Worm (Caenorhabditis elegans) whole organism, L2 larva: ENCODE data around the gene xtr-1.

Experiments used
- R02D3.7 ChIP-seq: fragments of 150-350 bp; optimal IDR thresholded peaks from 2 replicates; lab custom pipeline; 2014; ENCODE audit warnings: missing biosample characterization, missing genetic modification characterization
- Y55F3AM.14 ChIP-seq: fragments of 200-800 bp; sonication (Bioruptor generic); optimal IDR thresholded peaks from 2 replicates; lab custom pipeline; 2018; ENCODE audit warnings: mild to moderate bottlenecking, missing genetic modification characterization, missing compliant biosample characterization
- ZK546.5 ChIP-seq: sonication (generic microtip); optimal IDR thresholded peaks from 2 replicates; lab custom pipeline; 2017; ENCODE audit warnings: missing biosample characterization, missing genetic modification characterization
- alr-1 ChIP-seq: fragments of 150-350 bp; optimal IDR thresholded peaks from 2 replicates; lab custom pipeline; 2014; ENCODE audit warnings: missing biosample characterization, missing genetic modification characterization
- aly-2 ChIP-seq: fragments of 150-350 bp; optimal IDR thresholded peaks from 2 replicates; lab custom pipeline; 2014; ENCODE audit warnings: missing biosample characterization, missing genetic modification characterization
- blmp-1 ChIP-seq: sonication (generic microtip); optimal IDR thresholded peaks from 2 replicates; lab custom pipeline; 2017; ENCODE audit warnings: missing genetic modification characterization, mild to moderate bottlenecking, missing compliant biosample characterization, antibody characterized with exemption, moderate library complexity; ENCODE audit not compliant: insufficient read depth
- ceh-16 ChIP-seq: fragments of 150-350 bp; optimal IDR thresholded peaks from 2 replicates; lab custom pipeline; 2014; ENCODE audit warnings: missing biosample characterization, missing genetic modification characterization
- crh-2 ChIP-seq: sonication (generic microtip); optimal IDR thresholded peaks from 2 replicates; lab custom pipeline; 2017; ENCODE audit warnings: missing biosample characterization, missing genetic modification characterization
- dmd-4 ChIP-seq: sonication (generic microtip); optimal IDR thresholded peaks from 2 replicates; lab custom pipeline; 2017; ENCODE audit warnings: missing biosample characterization, missing genetic modification characterization
- egl-27 ChIP-seq: sonication (generic microtip); optimal IDR thresholded peaks from 3 replicates; lab custom pipeline; 2017; ENCODE audit warnings: missing biosample characterization, missing genetic modification reagents, missing genetic modification characterization
- elt-1 ChIP-seq: fragments of 150-350 bp; optimal IDR thresholded peaks from 2 replicates; lab custom pipeline; 2014; ENCODE audit warnings: missing biosample characterization, missing genetic modification characterization
- elt-3 ChIP-seq: sonication (generic microtip); optimal IDR thresholded peaks from 2 replicates; lab custom pipeline; 2017; ENCODE audit warnings: missing biosample characterization, missing genetic modification characterization
- fos-1 ChIP-seq: fragments of 150-350 bp; optimal IDR thresholded peaks from 2 replicates; lab custom pipeline; 2014; ENCODE audit warnings: missing biosample characterization, missing genetic modification characterization
- gmeb-1 ChIP-seq: fragments of 150-350 bp; optimal IDR thresholded peaks from 2 replicates; lab custom pipeline; 2014; ENCODE audit warnings: missing biosample characterization, missing genetic modification characterization
- lin-11 ChIP-seq: fragments of 150-350 bp; sonication (generic microtip); optimal IDR thresholded peaks from 2 replicates; lab custom pipeline; 2014; ENCODE audit warnings: missing biosample characterization, missing genetic modification characterization, inconsistent platforms, mixed read lengths
- lin-13 ChIP-seq: fragments of 150-350 bp; optimal IDR thresholded peaks from 2 replicates; lab custom pipeline; 2014; ENCODE audit warnings: missing biosample characterization, missing genetic modification reagents, missing genetic modification characterization
- lin-39 ChIP-seq: fragments of 150-350 bp; optimal IDR thresholded peaks from 2 replicates; lab custom pipeline; 2014; ENCODE audit warnings: missing biosample characterization, missing genetic modification reagents, missing genetic modification characterization
- mdl-1 ChIP-seq, 2 experiments: fragments of 150-350 bp in 1 of 2; sonication (generic microtip) in 1 of 2; optimal IDR thresholded peaks; 2 replicates each; lab custom pipeline; 2017; ENCODE audit warnings: missing biosample characterization in 2 of 2, missing genetic modification characterization in 2 of 2
- nhr-10 ChIP-seq: sonication (generic microtip); optimal IDR thresholded peaks from 2 replicates; lab custom pipeline; 2017; ENCODE audit warnings: missing biosample characterization, missing genetic modification characterization
- nhr-12 ChIP-seq: fragments of 150-350 bp; optimal IDR thresholded peaks from 2 replicates; lab custom pipeline; 2014; ENCODE audit warnings: missing biosample characterization, missing genetic modification characterization
- nhr-129 ChIP-seq: fragments of 150-350 bp; optimal IDR thresholded peaks from 2 replicates; lab custom pipeline; 2014; ENCODE audit warnings: missing biosample characterization, missing genetic modification characterization
- nhr-21 ChIP-seq: fragments of 150-350 bp; optimal IDR thresholded peaks from 2 replicates; lab custom pipeline; 2014; ENCODE audit warnings: missing biosample characterization, missing genetic modification characterization
- nhr-237 ChIP-seq: fragments of 150-350 bp; optimal IDR thresholded peaks from 2 replicates; lab custom pipeline; 2014; ENCODE audit warnings: missing biosample characterization, missing genetic modification characterization
- nhr-25 ChIP-seq: fragments of 150-350 bp; sonication (generic microtip); optimal IDR thresholded peaks from 3 replicates; lab custom pipeline; 2014; ENCODE audit warnings: missing biosample characterization, missing genetic modification characterization
- nhr-6 ChIP-seq: fragments of 150-350 bp; optimal IDR thresholded peaks from 2 replicates; lab custom pipeline; 2014; ENCODE audit warnings: missing biosample characterization, missing genetic modification characterization
- nhr-77 ChIP-seq: fragments of 150-350 bp; optimal IDR thresholded peaks from 2 replicates; lab custom pipeline; 2014; ENCODE audit warnings: missing biosample characterization, missing genetic modification characterization
- peb-1 ChIP-seq: fragments of 150-350 bp; optimal IDR thresholded peaks from 2 replicates; lab custom pipeline; 2014; ENCODE audit warnings: missing biosample characterization, missing genetic modification characterization
- sem-4 ChIP-seq: fragments of 150-350 bp; optimal IDR thresholded peaks from 2 replicates; lab custom pipeline; 2014; ENCODE audit warnings: missing biosample characterization, missing genetic modification reagents, missing genetic modification characterization
- skn-1 ChIP-seq: sonication (generic microtip); optimal IDR thresholded peaks from 2 replicates; lab custom pipeline; 2017; ENCODE audit warnings: missing biosample characterization, missing genetic modification characterization
- sma-3 ChIP-seq: sonication (generic microtip); optimal IDR thresholded peaks from 2 replicates; lab custom pipeline; 2016; ENCODE audit warnings: missing genetic modification reagents, missing genetic modification characterization, missing compliant biosample characterization
- snpc-4 ChIP-seq: fragments of 150-350 bp; optimal IDR thresholded peaks from 2 replicates; lab custom pipeline; 2014; ENCODE audit warnings: missing biosample characterization, missing genetic modification characterization
- unc-39 ChIP-seq: fragments of 150-350 bp; optimal IDR thresholded peaks from 2 replicates; lab custom pipeline; 2014; ENCODE audit warnings: missing biosample characterization, missing genetic modification characterization
- unc-55 ChIP-seq: fragments of 150-350 bp; sonication (generic microtip); optimal IDR thresholded peaks from 3 replicates; lab custom pipeline; 2014; ENCODE audit warnings: missing biosample characterization, missing genetic modification reagents, missing genetic modification characterization
- zag-1 ChIP-seq: fragments of 150-350 bp; optimal IDR thresholded peaks from 2 replicates; lab custom pipeline; 2014; ENCODE audit warnings: missing biosample characterization, missing genetic modification characterization
- ztf-1 ChIP-seq: fragments of 200-800 bp; sonication (Bioruptor generic); conservative IDR thresholded peaks from 2 replicates; pipeline ENCODE4 v1.3.6; 2022; ENCODE audit warnings: missing genetic modification characterization, missing compliant biosample characterization
- ztf-4 ChIP-seq: fragments of 150-350 bp; optimal IDR thresholded peaks from 2 replicates; lab custom pipeline; 2014; ENCODE audit warnings: missing biosample characterization, missing genetic modification characterization

The xtr-1 gene

DNA sequence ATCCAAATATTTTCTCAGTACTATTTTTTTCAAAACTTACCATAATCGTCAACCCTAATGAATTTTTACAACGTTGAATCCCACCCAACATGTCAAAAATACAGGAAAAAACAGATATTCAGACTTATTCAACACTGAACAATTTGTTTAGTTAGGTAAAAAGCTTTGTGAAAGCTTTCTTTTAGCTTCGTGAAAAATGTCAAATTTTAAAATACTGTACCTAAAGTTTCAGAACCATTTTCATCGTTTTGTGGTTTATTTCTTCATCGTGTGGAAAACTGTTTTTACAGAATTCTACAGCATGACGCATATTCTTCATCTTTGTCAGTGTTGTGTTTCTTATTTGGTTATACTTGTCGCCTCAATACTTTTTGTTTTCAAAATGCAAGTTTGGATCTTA is 2.0 kb upstream of the xtr-1 start, which contains the start of gene F54F7.14:
TSS of gene F54F7.14 (plus strand) at position 301 of the 400 bp plus-strand sequence.
- no peak for TF ChIP-seq ztf-1 (GFP tag; lab: Robert Waterston, UW)
- TF ChIP-seq elt-3 = no peak
- TF ChIP-seq elt-1 (tag; lab: Kevin White, UChicago) = no peak
- no peak for TF ChIP-seq sma-3 (GFP tag; lab: Kevin White, UChicago)
- no peak for TF ChIP-seq nhr-77 (tag; lab: Kevin White, UChicago)
- TF ChIP-seq nhr-25 (tag; lab: Kevin White, UChicago) = no peak
- TF ChIP-seq R02D3.7 (tag; lab: Kevin White, UChicago) = no peak
- no peak for TF ChIP-seq crh-2 (tag; lab: Kevin White, UChicago)
- TF ChIP-seq egl-27 (tag; lab: Kevin White, UChicago) = no peak
- no peak for TF ChIP-seq nhr-10 (tag; lab: Kevin White, UChicago)
- TF ChIP-seq nhr-21 (tag; lab: Kevin White, UChicago) = no peak
- TF ChIP-seq nhr-12 (tag; lab: Kevin White, UChicago) = no peak
- TF ChIP-seq alr-1 (tag; lab: Kevin White, UChicago) = no peak
- no peak for TF ChIP-seq ztf-4 (tag; lab: Kevin White, UChicago)
- TF ChIP-seq sem-4 (tag; lab: Kevin White, UChicago) = no peak
- no peak for TF ChIP-seq aly-2
- no peak for TF ChIP-seq gmeb-1
- no peak for TF ChIP-seq nhr-6
- TF ChIP-seq unc-55 (GFP tag; lab: Kevin White, UChicago) = no peak
- TF ChIP-seq unc-39 (tag; lab: Kevin White, UChicago) = no peak

DNA sequence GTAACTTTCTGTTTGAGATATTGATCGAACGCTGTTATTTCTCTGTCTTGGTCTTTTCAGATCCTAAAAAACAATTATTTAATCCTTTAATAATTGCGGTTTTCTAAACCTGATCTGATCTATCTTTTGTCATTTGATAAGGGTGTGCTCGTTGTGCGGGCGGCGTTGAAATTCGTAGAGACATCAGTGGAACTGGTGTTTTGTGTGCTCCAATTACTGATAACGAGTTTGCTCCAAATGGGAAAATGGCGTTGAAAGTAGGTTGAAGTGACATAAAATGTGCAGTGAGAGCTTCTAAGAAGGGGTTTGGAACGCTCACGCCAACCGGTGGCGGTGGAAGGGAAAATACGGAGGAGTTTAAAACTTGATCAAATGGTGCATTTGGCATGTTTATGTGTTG is 1.8 kb downstream of the xtr-1 start:
- no peak for TF ChIP-seq sma-3 (GFP tag; lab: Kevin White, UChicago)
- peak; percentile 21 for TF ChIP-seq fos-1 (tag; lab: Kevin White, UChicago)

ce11 chrX:11854903-11855302 is 2.3 kb downstream of the xtr-1 start, which contains the start of gene F54F7.8:
Gene F54F7.8 (minus strand): TSS chrX:11855003.
- no peak for TF ChIP-seq aly-2
- TF ChIP-seq sma-3 (GFP tag; lab: Kevin White, UChicago) = no peak
- TF ChIP-seq snpc-4 (tag; lab: Kevin White, UChicago) = no peak
- TF ChIP-seq nhr-12 (tag; lab: Kevin White, UChicago) = no peak
- no peak for TF ChIP-seq mdl-1 (tag; optimal IDR thresholded peaks at IDR 0.05; lab: Kevin White, UChicago)
- TF ChIP-seq sem-4 (tag; lab: Kevin White, UChicago) = no peak
- no peak for TF ChIP-seq lin-13 (GFP tag; lab: Kevin White, UChicago)
- no peak for TF ChIP-seq crh-2 (tag; lab: Kevin White, UChicago)
- no peak for TF ChIP-seq lin-11 (tag; lab: Kevin White, UChicago)
- TF ChIP-seq, all 48 proteins: peak for 0

- TF ChIP-seq nhr-77 (tag; lab: Kevin White, UChicago) (no peak), peb-1 (tag; lab: Kevin White, UChicago) (no peak), zag-1 (tag; lab: Kevin White, UChicago) (no peak), ZK546.5 (tag; lab: Kevin White, UChicago) (no peak), ztf-4 (tag; lab: Kevin White, UChicago) (no peak)
- TF ChIP-seq, all 48 proteins: peak for 0
Measured at ce11 chrX:11856214-11856613, 3.6 kb downstream of the xtr-1 start.

- TF ChIP-seq skn-1 (no peak), unc-55 (GFP tag; lab: Kevin White, UChicago) (no peak), zag-1 (tag; lab: Kevin White, UChicago) (no peak), Y55F3AM.14 (GFP tag; lab: Kevin White, UChicago) (no peak), dmd-4 (tag; lab: Kevin White, UChicago) (no peak), snpc-4 (tag; lab: Kevin White, UChicago) (no peak), blmp-1 (tag; lab: Kevin White, UChicago) (no peak), sma-3 (GFP tag; lab: Kevin White, UChicago) (no peak), lin-39 (tag; lab: Kevin White, UChicago) (no peak), alr-1 (tag; lab: Kevin White, UChicago) (no peak), ceh-16 (tag; lab: Kevin White, UChicago) (no peak), nhr-129 (tag; lab: Kevin White, UChicago) (no peak), nhr-237 (tag; lab: Kevin White, UChicago) (no peak), R02D3.7 (tag; lab: Kevin White, UChicago) (no peak), nhr-25 (tag; lab: Kevin White, UChicago) (no peak)
Measured at ce11 chrX:11857178-11857577, 4.6 kb downstream of the xtr-1 start, which contains the start of gene mes-1. Gene mes-1 (plus strand): TSS chrX:11857478.
